ENCODE assay signal across 1 fruit fly cellular context in the genomic region with DNA sequence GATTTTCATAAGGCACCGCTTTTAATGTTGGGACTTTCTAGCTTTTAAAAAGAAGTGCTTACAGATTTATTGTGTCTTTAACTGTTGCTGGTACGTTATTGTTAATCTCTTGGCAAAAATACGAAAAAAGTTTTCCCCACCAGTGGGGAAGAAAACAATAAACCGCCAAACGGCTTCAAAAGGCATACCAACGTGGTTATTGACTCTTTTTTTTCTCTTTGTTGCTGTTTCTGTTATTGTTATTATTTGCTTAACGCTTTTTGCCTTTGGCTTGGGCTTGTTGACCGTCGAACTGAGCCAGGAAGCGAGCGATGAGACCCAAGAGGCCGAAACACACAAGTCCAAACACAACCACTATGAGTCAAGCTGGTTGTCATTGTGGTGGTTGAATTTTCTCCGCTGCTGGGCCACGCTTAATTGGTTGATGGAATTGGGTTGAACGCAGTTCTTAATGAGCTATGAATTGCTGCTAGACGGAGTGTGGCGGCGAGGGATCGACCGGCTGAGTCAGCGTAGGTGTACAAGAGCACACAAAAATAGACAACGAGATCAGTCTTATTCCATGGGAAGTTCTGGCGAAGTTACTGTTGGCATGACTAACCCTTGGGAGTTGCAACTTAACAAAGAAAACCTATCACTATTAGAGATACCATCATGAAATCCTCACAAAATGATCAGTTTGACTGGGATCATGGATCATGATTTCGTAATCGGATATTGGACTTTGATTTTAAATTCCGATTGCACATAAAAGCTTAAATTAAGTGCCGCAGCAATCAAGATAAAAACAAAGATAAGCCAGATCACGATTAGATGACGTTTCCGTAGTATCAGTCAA.
TF ChIP-seq lines count a peak whose summit lies in the region.

No protein-coding gene starts in this region.

TF ChIP-seq in whole organism, embryonic, 481 proteins besides CTCF, POLR2A, EP300 and RAD21 (continued from another document):
- TF ChIP-seq grn (GFP tag; optimal IDR thresholded peaks at IDR 0.05; lab: Kevin White, UChicago) (peak; percentile 98), cas (GFP tag; IDR thresholded peaks at IDR 0.05; lab: Robert Waterston, UW) (no peak), D19B (GFP tag; optimal IDR thresholded peaks at IDR 0.05; lab: Kevin White, UChicago) (no peak), CG7963 (GFP tag; IDR thresholded peaks at IDR 0.05; lab: Robert Waterston, UW; ENCODE audit: partially characterized antibody) (no peak), CG11504 (tag; optimal IDR thresholded peaks at IDR 0.05; lab: Kevin White, UChicago) (no peak), Antp (GFP tag; optimal IDR thresholded peaks at IDR 0.05; lab: Kevin White, UChicago) (no peak), CG12769 (tag; optimal IDR thresholded peaks at IDR 0.05; lab: Kevin White, UChicago) (peak; percentile 18), fru (optimal IDR thresholded peaks at IDR 0.05; lab: Kevin White, UChicago) (no peak), Dll (GFP tag; IDR thresholded peaks at IDR 0.05; lab: Robert Waterston, UW; ENCODE audit: partially characterized antibody) (no peak), cg (GFP tag; optimal IDR thresholded peaks at IDR 0.05; lab: Kevin White, UChicago) (no peak), zen (tag; optimal IDR thresholded peaks at IDR 0.05; lab: Kevin White, UChicago) (peak; percentile 36), pho (GFP tag; optimal IDR thresholded peaks at IDR 0.05; lab: Kevin White, UChicago) (no peak), CG2129 (GFP tag; IDR thresholded peaks at IDR 0.05; lab: Robert Waterston, UW; ENCODE audit: partially characterized antibody) (no peak), Ets65A (GFP tag; lab: Kevin White, UChicago) (no peak), CG3407 (GFP tag; optimal IDR thresholded peaks at IDR 0.05; lab: Kevin White, UChicago) (no peak), al (GFP tag; IDR thresholded peaks at IDR 0.05; lab: Robert Waterston, UW) (no peak), psq (GFP tag; optimal IDR thresholded peaks at IDR 0.05; lab: Kevin White, UChicago) (no peak), ash1 (GFP tag; optimal IDR thresholded peaks at IDR 0.05; lab: Kevin White, UChicago) (no peak), CG11085 (GFP tag; IDR thresholded peaks at IDR 0.05; lab: Robert Waterston, UW) (no peak), stc (GFP tag; IDR thresholded peaks at IDR 0.05; lab: Robert Waterston, UW) (0 out of 2 replicates have a peak, but pooled peaks have one; percentile 22), ATbp (GFP tag; optimal IDR thresholded peaks at IDR 0.05; lab: Kevin White, UChicago) (peak; percentile 38), Dad (GFP tag; optimal IDR thresholded peaks at IDR 0.05; lab: Kevin White, UChicago) (no peak), p53 (GFP tag; optimal IDR thresholded peaks at IDR 0.05; lab: Kevin White, UChicago) (no peak), lmd (GFP tag; IDR thresholded peaks at IDR 0.05; lab: Robert Waterston, UW) (no peak), CG32767 (GFP tag; IDR thresholded peaks at IDR 0.05; lab: Robert Waterston, UW) (no peak), mld (GFP tag; IDR thresholded peaks at IDR 0.05; lab: Robert Waterston, UW; ENCODE audit: partially characterized antibody) (no peak), pzg (GFP tag; optimal IDR thresholded peaks at IDR 0.05; lab: Kevin White, UChicago) (no peak), gcm2 (GFP tag; optimal IDR thresholded peaks at IDR 0.05; lab: Kevin White, UChicago) (no peak), ewg (GFP tag; optimal IDR thresholded peaks at IDR 0.05; lab: Kevin White, UChicago) (no peak), crol (GFP tag; IDR thresholded peaks at IDR 0.05; lab: Robert Waterston, UW) (no peak), CG34224 (GFP tag; IDR thresholded peaks at IDR 0.05; lab: Robert Waterston, UW; ENCODE audit: partially characterized antibody) (no peak), usp (GFP tag; optimal IDR thresholded peaks at IDR 0.05; lab: Kevin White, UChicago) (no peak), CG12659 (GFP tag; optimal IDR thresholded peaks at IDR 0.05; lab: Kevin White, UChicago) (no peak), Awh (GFP tag; IDR thresholded peaks at IDR 0.05; lab: Robert Waterston, UW) (peak; percentile 67; the same call in 1 of the 2 replicates), CG7271 (tag; optimal IDR thresholded peaks at IDR 0.05; lab: Kevin White, UChicago) (no peak), jigr1 (GFP tag; IDR thresholded peaks at IDR 0.05; lab: Robert Waterston, UW) (no peak), CG8290 (GFP tag; optimal IDR thresholded peaks at IDR 0.05; lab: Kevin White, UChicago) (peak; percentile 8), CG8290 (tag; optimal IDR thresholded peaks at IDR 0.05; lab: Kevin White, UChicago) (peak in 1 of 2 experiments; percentile 43), aop (GFP tag; IDR thresholded peaks at IDR 0.05; lab: Robert Waterston, UW) (no peak), CG2678 (tag; optimal IDR thresholded peaks at IDR 0.05; lab: Kevin White, UChicago) (peak; percentile 1), fd3F (GFP tag; optimal IDR thresholded peaks at IDR 0.05; lab: Kevin White, UChicago) (no peak), pros (GFP tag; optimal IDR thresholded peaks at IDR 0.05; lab: Kevin White, UChicago) (peak; percentile 30), Xbp1 (GFP tag; optimal IDR thresholded peaks at IDR 0.05; lab: Kevin White, UChicago) (no peak), CG6254 (GFP tag; optimal IDR thresholded peaks at IDR 0.05; lab: Kevin White, UChicago) (no peak), sens (GFP tag; lab: Kevin White, UChicago) (peak; percentile 68), CG12071 (GFP tag; optimal IDR thresholded peaks at IDR 0.05; lab: Kevin White, UChicago) (peak; percentile 37), CG2875 (GFP tag; optimal IDR thresholded peaks at IDR 0.05; lab: Kevin White, UChicago) (no peak), ap (GFP tag; IDR thresholded peaks at IDR 0.05; lab: Robert Waterston, UW) (no peak), Chrac-16 (GFP tag; optimal IDR thresholded peaks at IDR 0.05; lab: Kevin White, UChicago) (no peak), hkb (optimal IDR thresholded peaks at IDR 0.05; lab: Kevin White, UChicago) (no peak), hkb (GFP tag; IDR thresholded peaks at IDR 0.05; lab: Robert Waterston, UW) (no peak), shn (GFP tag; optimal IDR thresholded peaks at IDR 0.05; lab: Kevin White, UChicago) (no peak), kni (GFP tag; optimal IDR thresholded peaks at IDR 0.05; lab: Kevin White, UChicago) (peak; percentile 34), Asciz (GFP tag; optimal IDR thresholded peaks at IDR 0.05; lab: Kevin White, UChicago) (no peak), CG7928 (GFP tag; optimal IDR thresholded peaks at IDR 0.05; lab: Kevin White, UChicago) (no peak), eve (GFP tag; optimal IDR thresholded peaks at IDR 0.05; lab: Kevin White, UChicago) (peak in 1 of 2 experiments; percentile 11), CG6272 (GFP tag; IDR thresholded peaks at IDR 0.05; lab: Robert Waterston, UW) (no peak), bigmax (GFP tag; optimal IDR thresholded peaks at IDR 0.05; lab: Kevin White, UChicago) (no peak), H15 (GFP tag; IDR thresholded peaks at IDR 0.05; lab: Robert Waterston, UW) (no peak), Hr3 (GFP tag; optimal IDR thresholded peaks at IDR 0.05; lab: Kevin White, UChicago) (no peak), kah (GFP tag; optimal IDR thresholded peaks at IDR 0.05; lab: Kevin White, UChicago) (no peak), CG4282 (GFP tag; optimal IDR thresholded peaks at IDR 0.05; lab: Kevin White, UChicago) (no peak), bsh (GFP tag; optimal IDR thresholded peaks at IDR 0.05; lab: Kevin White, UChicago) (no peak), NK7.1 (GFP tag; optimal IDR thresholded peaks at IDR 0.05; lab: Kevin White, UChicago) (no peak), ems (GFP tag; optimal IDR thresholded peaks at IDR 0.05; lab: Kevin White, UChicago) (no peak), CG14014 (GFP tag; IDR thresholded peaks at IDR 0.05; lab: Robert Waterston, UW) (no peak), Dfd (GFP tag; optimal IDR thresholded peaks at IDR 0.05; lab: Kevin White, UChicago) (no peak), CG32772 (GFP tag; IDR thresholded peaks at IDR 0.05; lab: Robert Waterston, UW) (no peak), CG17802 (tag; optimal IDR thresholded peaks at IDR 0.05; lab: Kevin White, UChicago) (no peak), CG1024 (GFP tag; IDR thresholded peaks at IDR 0.05; lab: Robert Waterston, UW) (no peak), crp (GFP tag; optimal IDR thresholded peaks at IDR 0.05; lab: Kevin White, UChicago) (no peak), H2.0 (GFP tag; IDR thresholded peaks at IDR 0.05; lab: Robert Waterston, UW) (no peak), CG17328 (GFP tag; IDR thresholded peaks at IDR 0.05; lab: Robert Waterston, UW) (no peak), chinmo (GFP tag; IDR thresholded peaks at IDR 0.05; lab: Robert Waterston, UW; ENCODE audit: partially characterized antibody) (0 out of 4 replicates have a peak, but pooled peaks have one; percentile 59), CG2199 (GFP tag; IDR thresholded peaks at IDR 0.05; lab: Robert Waterston, UW) (0 out of 3 replicates have a peak, but pooled peaks have one; percentile 47), CG14710 (tag; optimal IDR thresholded peaks at IDR 0.05; lab: Kevin White, UChicago) (no peak), zfh2 (GFP tag; optimal IDR thresholded peaks at IDR 0.05; lab: Kevin White, UChicago) (no peak), CG7556 (GFP tag; optimal IDR thresholded peaks at IDR 0.05; lab: Kevin White, UChicago) (no peak), MESR4 (GFP tag; optimal IDR thresholded peaks at IDR 0.05; lab: Kevin White, UChicago) (no peak), Hmr (GFP tag; optimal IDR thresholded peaks at IDR 0.05; lab: Kevin White, UChicago) (no peak), CG31224 (GFP tag; IDR thresholded peaks at IDR 0.05; lab: Robert Waterston, UW) (no peak), Trl (optimal IDR thresholded peaks at IDR 0.05; lab: Kevin White, UChicago) (no peak), Trl (GFP tag; optimal IDR thresholded peaks at IDR 0.05; lab: Kevin White, UChicago) (no peak), CG30431 (GFP tag; optimal IDR thresholded peaks at IDR 0.05; lab: Kevin White, UChicago) (no peak), CoRest (tag; optimal IDR thresholded peaks at IDR 0.05; lab: Kevin White, UChicago) (no peak), HmgD (GFP tag; optimal IDR thresholded peaks at IDR 0.05; lab: Kevin White, UChicago) (no peak), CG18599 (GFP tag; optimal IDR thresholded peaks at IDR 0.05; lab: Kevin White, UChicago) (peak; percentile 1), Nf-YC (tag; optimal IDR thresholded peaks at IDR 0.05; lab: Kevin White, UChicago) (no peak), ken (GFP tag; IDR thresholded peaks at IDR 0.05; lab: Robert Waterston, UW) (no peak), Aef1 (GFP tag; IDR thresholded peaks at IDR 0.05; lab: Robert Waterston, UW) (no peak), btn (GFP tag; optimal IDR thresholded peaks at IDR 0.05; lab: Kevin White, UChicago) (no peak), Camta (GFP tag; optimal IDR thresholded peaks at IDR 0.05; lab: Kevin White, UChicago) (no peak), CG4404 (GFP tag; IDR thresholded peaks at IDR 0.05; lab: Robert Waterston, UW) (no peak), CG2712 (tag; optimal IDR thresholded peaks at IDR 0.05; lab: Kevin White, UChicago) (no peak), CG4424 (GFP tag; optimal IDR thresholded peaks at IDR 0.05; lab: Kevin White, UChicago) (no peak), CG30020 (tag; optimal IDR thresholded peaks at IDR 0.05; lab: Kevin White, UChicago) (no peak), Nf-YA (GFP tag; IDR thresholded peaks at IDR 0.05; lab: Robert Waterston, UW) (no peak), dan (GFP tag; IDR thresholded peaks at IDR 0.05; lab: Robert Waterston, UW) (no peak), otp (GFP tag; IDR thresholded peaks at IDR 0.05; lab: Robert Waterston, UW) (0 out of 3 replicates have a peak, but pooled peaks have one; percentile 13), dmrt11E (tag; optimal IDR thresholded peaks at IDR 0.05; lab: Kevin White, UChicago) (no peak), ind (GFP tag; optimal IDR thresholded peaks at IDR 0.05; lab: Kevin White, UChicago) (no peak), slp2 (GFP tag; optimal IDR thresholded peaks at IDR 0.05; lab: Kevin White, UChicago) (no peak), croc (GFP tag; conservative IDR thresholded peaks at IDR 0.05; lab: Robert Waterston, UW) (no peak), CG10209 (GFP tag; optimal IDR thresholded peaks at IDR 0.05; lab: Kevin White, UChicago) (no peak), Ssrp (tag; optimal IDR thresholded peaks at IDR 0.05; lab: Kevin White, UChicago) (no peak), caup (GFP tag; optimal IDR thresholded peaks at IDR 0.05; lab: Kevin White, UChicago; ENCODE audit: severe bottlenecking) (no peak), CG8359 (GFP tag; optimal IDR thresholded peaks at IDR 0.05; lab: Kevin White, UChicago; ENCODE audit: borderline replicate concordance) (no peak), D19A (tag; optimal IDR thresholded peaks at IDR 0.05; lab: Kevin White, UChicago) (no peak), Jarid2 (GFP tag; optimal IDR thresholded peaks at IDR 0.05; lab: Kevin White, UChicago) (no peak), gsb-n (tag; optimal IDR thresholded peaks at IDR 0.05; lab: Kevin White, UChicago) (peak; percentile 28), Med (GFP tag; lab: Kevin White, UChicago) (peak; percentile 69), CG17612 (GFP tag; IDR thresholded peaks at IDR 0.05; lab: Robert Waterston, UW) (no peak)
